Worm (Caenorhabditis elegans) whole organism, L4/young adult: ENCODE measurements around the gene W01A11.1.

Source experiments
- W03F9.2 ChIP-seq: fragments of 150-350 bp; optimal IDR thresholded peaks from 2 replicates; lab custom pipeline; 2014; ENCODE audit warnings: missing biosample characterization, missing genetic modification characterization
- dao-5 ChIP-seq: sonication (generic microtip); optimal IDR thresholded peaks from 2 replicates; lab custom pipeline; 2016; ENCODE audit warnings: missing genotype, missing genetic modification characterization, moderate library complexity, missing compliant biosample characterization
- him-1 ChIP-seq: sonication (generic microtip); optimal IDR thresholded peaks from 2 replicates; lab custom pipeline; 2016; ENCODE audit warnings: missing genotype, missing genetic modification reagents, missing genetic modification characterization, missing compliant biosample characterization

W01A11.1 gene

DNA sequence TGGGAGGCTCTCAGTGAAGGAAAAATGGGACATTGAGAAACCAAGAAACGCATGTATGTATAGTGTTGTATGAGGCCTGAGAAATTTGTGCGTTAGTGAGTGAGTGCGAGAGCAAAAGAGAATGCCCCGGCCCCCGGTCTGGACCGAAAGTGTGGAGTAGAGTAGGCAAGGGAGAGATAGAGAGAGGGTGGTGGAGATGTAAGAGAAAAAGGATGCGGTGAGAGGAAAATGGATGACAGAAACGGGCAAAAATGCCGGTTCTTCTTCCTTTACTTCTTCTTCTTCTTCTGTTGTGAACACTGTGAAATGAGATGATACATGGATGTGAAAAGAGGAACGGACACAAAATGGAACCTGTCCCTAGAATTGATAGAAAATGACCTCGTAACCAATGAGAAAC is 39.3 kb downstream of the W01A11.1 start:
- no peak for TF ChIP-seq dao-5 (tag; lab: Kevin White, UChicago)

ce11 chrV:6541875-6542274 is 42.9 kb downstream of the W01A11.1 start:
- no peak for TF ChIP-seq him-1 (tag; lab: Kevin White, UChicago)
- TF ChIP-seq dao-5 (tag; lab: Kevin White, UChicago), result no peak
- TF ChIP-seq W03F9.2, result no peak

ce11 chrV:6544999-6545398 is 46.0 kb downstream of the W01A11.1 start:
- TF ChIP-seq dao-5 (tag; lab: Kevin White, UChicago) (no peak), W03F9.2 (no peak), him-1 (tag; lab: Kevin White, UChicago) (no peak)

DNA sequence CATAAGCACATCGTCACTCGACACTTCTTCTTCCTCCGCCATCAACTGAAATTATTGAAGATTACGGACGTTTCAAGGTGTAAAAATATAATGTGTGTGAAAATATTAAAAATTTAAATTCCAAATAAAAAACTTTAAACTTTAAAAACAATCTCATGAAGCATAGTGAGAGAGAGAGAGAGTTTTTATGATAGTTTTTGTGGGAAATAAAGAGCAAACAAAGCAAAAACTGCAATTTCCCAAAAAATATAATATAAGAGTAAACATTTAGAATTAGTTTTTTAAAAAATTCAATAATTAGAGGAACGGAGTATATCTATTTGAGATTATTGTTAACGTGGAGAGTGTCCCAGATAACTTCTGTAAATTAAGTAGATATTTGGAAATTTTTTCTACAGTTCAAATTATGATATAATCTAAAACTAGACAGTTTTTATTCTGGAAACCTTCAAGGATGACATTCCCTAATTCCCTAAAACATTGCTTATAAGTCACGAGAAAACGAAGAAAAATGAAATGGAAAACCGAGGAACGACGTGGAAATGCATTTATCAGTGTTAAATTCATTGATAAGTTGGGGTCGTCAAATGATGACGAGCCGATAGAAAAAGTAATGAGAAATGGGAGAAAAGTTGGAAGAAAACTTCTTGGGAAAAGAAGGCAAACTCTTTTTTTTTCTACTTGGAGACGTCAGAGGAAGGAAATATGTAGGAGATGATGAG is 47.6 kb downstream of the W01A11.1 start, which contains the start of gene dre-1:
dre-1 (minus strand) TSS at position 51 of the 722 bp plus-strand sequence.
- TF ChIP-seq W03F9.2 (no peak), dao-5 (tag; lab: Kevin White, UChicago) (no peak), him-1 (tag; lab: Kevin White, UChicago) (no peak)

- TF ChIP-seq dao-5 (tag; lab: Kevin White, UChicago) (no peak), W03F9.2 (no peak), him-1 (tag; lab: Kevin White, UChicago) (no peak)
Observed at ce11 chrV:6548309-6548708, 49.3 kb downstream of the W01A11.1 start.

ce11 chrV:6549148-6549547 is 50.1 kb downstream of the W01A11.1 start, which contains the start of gene K04A8.20:
K04A8.20 (plus strand) TSS chrV:6549448.
- TF ChIP-seq W03F9.2 (no peak), dao-5 (tag; lab: Kevin White, UChicago) (no peak), him-1 (tag; lab: Kevin White, UChicago) (no peak)

ce11 chrV:6549871-6550270 is 50.8 kb downstream of the W01A11.1 start, which contains the start of gene lipl-4:
lipl-4 (plus strand) TSS chrV:6550171.
- no peak for TF ChIP-seq dao-5 (tag; lab: Kevin White, UChicago)
- no peak for TF ChIP-seq him-1 (tag; lab: Kevin White, UChicago)
- TF ChIP-seq W03F9.2, result no peak

- TF ChIP-seq W03F9.2 (no peak), dao-5 (tag; lab: Kevin White, UChicago) (peak; percentile 26), him-1 (tag; lab: Kevin White, UChicago) (no peak)
Observed at ce11 chrV:6551707-6552390, 52.8 kb downstream of the W01A11.1 start, which contains the start of gene twk-10. twk-10 (plus strand) TSS chrV:6552340.
